Worm (Caenorhabditis elegans) whole organism, late embryonic: ENCODE results near the gene ssr-2.

ENCODE experiments used
- ceh-48 ChIP-seq: sonication (generic microtip); optimal IDR thresholded peaks from 2 replicates; lab custom pipeline; 2016; ENCODE audit warnings: missing genetic modification characterization, inconsistent platforms, missing compliant biosample characterization
- elt-4 ChIP-seq: sonication (generic microtip); optimal IDR thresholded peaks from 2 replicates; lab custom pipeline; 2016; ENCODE audit warnings: missing genetic modification characterization, missing compliant biosample characterization
- pqm-1 ChIP-seq: sonication (generic microtip); optimal IDR thresholded peaks from 2 replicates; lab custom pipeline; 2016; ENCODE audit warnings: missing genetic modification characterization, missing compliant biosample characterization
- sox-4 ChIP-seq: sonication (generic microtip); optimal IDR thresholded peaks from 2 replicates; lab custom pipeline; 2017; ENCODE audit warnings: mild to moderate bottlenecking, missing genetic modification characterization, inconsistent platforms, missing compliant biosample characterization

ce11 chrX:2793527-2793926, 34.0 kb downstream of the ssr-2 start:
- TF ChIP-seq elt-4 (tag; lab: Kevin White, UChicago) (no peak), pqm-1 (tag; lab: Kevin White, UChicago) (no peak), sox-4 (no peak), ceh-48 (tag; lab: Kevin White, UChicago) (no peak)
